Worm (Caenorhabditis elegans) whole organism, midembryonic: ENCODE measurements around the gene K02B2.6.

Source experiments
- T22C8.4 ChIP-seq: fragments of 200-800 bp; sonication (Bioruptor generic); IDR thresholded peaks from 2 replicates; pipeline ENCODE4 v1.3.6; 2022; ENCODE audit warnings: missing genetic modification characterization, missing compliant biosample characterization
- cog-1 ChIP-seq: sonication (generic microtip); optimal IDR thresholded peaks from 2 replicates; lab custom pipeline; 2016; ENCODE audit warnings: missing genetic modification characterization, missing compliant biosample characterization
- flt-1 ChIP-seq: fragments of 200-800 bp; sonication (Bioruptor generic); IDR thresholded peaks from 2 replicates; pipeline ENCODE4 v1.3.6; 2022; ENCODE audit warnings: missing genetic modification characterization, missing compliant biosample characterization
- klf-2 ChIP-seq: fragments of 200-800 bp; sonication (Bioruptor generic); conservative IDR thresholded peaks from 2 replicates; pipeline ENCODE4 v1.3.6; 2022; ENCODE audit warnings: missing genetic modification reagents, missing genetic modification characterization, missing compliant biosample characterization
- ref-1 ChIP-seq: fragments of 200-800 bp; sonication (Bioruptor generic); conservative IDR thresholded peaks from 2 replicates; pipeline ENCODE4 v1.3.6; 2022; ENCODE audit warnings: missing genetic modification reagents, missing genetic modification characterization, missing compliant biosample characterization
- tab-1 ChIP-seq: fragments of 200-800 bp; sonication (Bioruptor generic); IDR thresholded peaks from 2 replicates; pipeline ENCODE4 v1.3.6; 2022; ENCODE audit warnings: missing genetic modification characterization, missing compliant biosample characterization
- ztf-29 ChIP-seq: fragments of 200-800 bp; sonication (Bioruptor generic); IDR thresholded peaks from 2 replicates; pipeline ENCODE4 v1.3.6; 2022; ENCODE audit warnings: missing genetic modification reagents, missing genetic modification characterization, missing compliant biosample characterization

DNA sequence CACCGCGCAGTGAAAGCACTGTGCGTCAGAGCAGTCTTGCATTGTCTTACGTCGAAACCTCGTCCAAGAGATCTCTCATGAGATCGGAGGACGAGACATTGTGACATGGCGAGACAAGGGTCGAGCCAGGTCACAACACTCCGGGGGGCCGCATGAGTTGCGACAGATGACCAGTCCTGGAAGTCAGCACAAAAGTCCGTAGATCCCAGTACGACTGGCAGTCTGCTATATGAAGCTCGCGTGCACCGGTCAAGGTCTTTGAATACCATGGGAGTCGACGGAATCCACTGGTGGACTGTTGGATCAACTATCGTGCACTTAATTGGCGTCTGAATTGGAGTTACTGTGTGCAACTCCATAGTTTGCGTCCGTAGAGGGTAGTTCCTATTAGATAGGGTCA, 43.6 kb upstream of the K02B2.6 start:
- TF ChIP-seq flt-1 (GFP tag; lab: Robert Waterston, UW): no peak
- 0 out of 2 replicates have a peak, but pooled peaks have one; percentile 19 for TF ChIP-seq tab-1 (GFP tag; lab: Robert Waterston, UW)
- TF ChIP-seq T22C8.4 (GFP tag; lab: Robert Waterston, UW): no peak
- no peak for TF ChIP-seq ztf-29 (GFP tag; lab: Robert Waterston, UW)
- TF ChIP-seq cog-1 (tag; lab: Kevin White, UChicago): no peak
- no peak for TF ChIP-seq ref-1
- no peak for TF ChIP-seq klf-2 (GFP tag; lab: Robert Waterston, UW)
